Fruit fly (Drosophila melanogaster): Measurements from ENCODE around the gene CG15140.

Gene CG15140

DNA sequence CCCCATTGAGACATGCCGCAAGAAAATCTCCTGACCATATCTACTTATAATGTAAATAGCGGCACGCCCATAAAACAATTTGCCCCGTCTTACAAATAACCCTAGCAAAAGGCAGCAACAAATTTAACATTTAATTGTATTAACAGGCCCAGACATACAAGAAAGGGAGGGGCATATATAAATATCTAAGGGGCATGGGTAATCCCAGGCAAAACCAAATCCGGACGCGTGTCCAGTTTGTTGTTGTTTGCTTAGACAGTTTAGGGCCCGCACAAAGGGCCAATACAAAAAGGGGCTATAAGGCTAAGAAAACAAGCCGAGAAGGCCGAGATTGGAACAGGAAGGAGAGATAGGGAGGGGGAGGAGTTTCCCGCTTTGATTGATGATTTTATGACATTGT, 23.8 kb upstream of the CG15140 start:
- TF ChIP-seq jim (GFP tag; optimal IDR thresholded peaks at IDR 0.05) (no peak), lola (GFP tag; optimal IDR thresholded peaks at IDR 0.05) (no peak), rgr (GFP tag; optimal IDR thresholded peaks at IDR 0.05) (no peak)

DNA sequence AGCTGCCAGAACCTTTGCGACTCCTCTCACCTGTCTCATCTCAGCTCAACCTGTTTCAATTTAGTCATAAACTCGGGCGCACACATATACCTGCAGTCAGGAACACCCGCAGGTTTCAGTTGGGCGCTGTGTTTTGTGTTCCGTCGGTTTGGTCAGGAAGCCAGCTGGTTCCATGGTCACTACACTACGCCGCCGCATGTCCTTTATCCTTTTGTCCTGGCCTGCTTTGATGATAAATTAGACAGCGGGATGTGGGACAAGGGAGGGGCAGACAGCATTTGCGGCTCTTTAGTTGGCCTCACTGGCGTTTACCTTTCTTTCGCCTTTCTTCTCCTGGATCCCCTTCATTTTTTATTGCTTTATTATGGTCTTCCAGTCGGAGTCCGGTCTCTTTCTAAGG, 22.7 kb upstream of the CG15140 start:
- TF ChIP-seq Rel (GFP tag; optimal IDR thresholded peaks at IDR 0.05) (no peak), Rel (tag; optimal IDR thresholded peaks at IDR 0.05) (no peak), Vsx2 (GFP tag; optimal IDR thresholded peaks at IDR 0.05; ENCODE audit: partially characterized antibody) (no peak)

DNA sequence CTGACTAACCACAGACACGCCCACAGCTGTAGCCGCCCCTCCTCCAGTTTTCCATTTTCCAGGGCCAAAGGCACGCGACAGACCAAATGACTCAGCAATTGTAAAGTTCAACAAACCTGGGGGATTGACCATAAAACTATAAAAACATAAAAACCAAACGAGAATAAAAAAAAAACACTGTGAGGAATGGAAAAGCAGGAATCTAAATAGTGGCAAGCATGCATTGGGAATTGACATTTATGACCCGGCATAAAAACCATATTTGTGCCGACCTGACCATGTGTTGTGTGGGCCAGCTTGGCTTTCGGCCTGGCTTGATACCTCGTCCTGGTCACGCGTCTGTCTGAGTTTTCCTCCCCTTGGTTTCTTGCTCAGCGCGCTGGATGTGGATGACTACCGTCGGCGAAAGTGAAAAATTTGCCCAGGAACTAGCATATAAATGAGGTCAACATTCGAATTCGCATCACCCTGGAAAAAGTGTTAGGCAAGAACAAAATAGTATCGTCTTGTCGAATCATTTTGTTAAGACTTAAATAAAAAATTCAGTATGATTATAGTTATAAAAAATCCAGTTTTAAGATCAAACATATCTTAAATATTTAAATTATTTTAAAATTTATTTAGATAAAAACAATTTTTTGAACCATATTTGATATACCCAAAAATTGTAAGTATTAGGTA, 19.2 kb upstream of the CG15140 start:
- TF ChIP-seq jim (GFP tag; optimal IDR thresholded peaks at IDR 0.05) (no peak), Hnf4 (GFP tag; optimal IDR thresholded peaks at IDR 0.05) (no peak), foxo (GFP tag; optimal IDR thresholded peaks at IDR 0.05) (peak in 1 of 2 experiments; percentile 2), fru (GFP tag; optimal IDR thresholded peaks at IDR 0.05) (no peak)

DNA sequence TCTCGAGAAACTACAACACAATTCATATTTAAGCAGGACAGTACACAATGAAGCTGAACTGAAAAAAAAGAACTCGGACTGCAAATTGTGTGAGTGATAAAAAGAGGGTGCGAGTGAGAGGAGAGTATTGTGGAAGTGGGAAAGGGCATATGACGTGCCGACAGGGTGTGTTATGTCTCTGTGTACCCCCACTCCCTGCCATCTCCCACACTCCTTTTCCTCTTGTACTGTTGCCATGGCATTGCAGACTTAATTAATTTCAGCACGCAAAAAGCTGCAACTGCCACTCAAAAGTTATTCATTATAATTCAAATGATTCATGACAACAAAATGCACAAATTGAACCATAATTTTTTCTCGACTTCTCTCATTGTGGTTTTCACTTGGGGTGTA, 18.7 kb upstream of the CG15140 start:
- TF ChIP-seq rgr (GFP tag; optimal IDR thresholded peaks at IDR 0.05), result no peak
- no peak for TF ChIP-seq Hnf4 (GFP tag; optimal IDR thresholded peaks at IDR 0.05)
- no peak for TF ChIP-seq usp (GFP tag; optimal IDR thresholded peaks at IDR 0.05)
- no peak for TF ChIP-seq foxo (GFP tag; optimal IDR thresholded peaks at IDR 0.05)
- no peak for TF ChIP-seq Hr83 (GFP tag; optimal IDR thresholded peaks at IDR 0.05; ENCODE audit: poor library complexity, severe bottlenecking)
- no peak for TF ChIP-seq jim (GFP tag; optimal IDR thresholded peaks at IDR 0.05)
- no peak for TF ChIP-seq Abd-B (GFP tag; optimal IDR thresholded peaks at IDR 0.05)
- TF ChIP-seq dl (GFP tag; optimal IDR thresholded peaks at IDR 0.05; ENCODE audit: insufficient read depth in 1 of 2, partially characterized antibody in 2 of 2), result no peak
- TF ChIP-seq ey (GFP tag; optimal IDR thresholded peaks at IDR 0.05), result no peak

DNA sequence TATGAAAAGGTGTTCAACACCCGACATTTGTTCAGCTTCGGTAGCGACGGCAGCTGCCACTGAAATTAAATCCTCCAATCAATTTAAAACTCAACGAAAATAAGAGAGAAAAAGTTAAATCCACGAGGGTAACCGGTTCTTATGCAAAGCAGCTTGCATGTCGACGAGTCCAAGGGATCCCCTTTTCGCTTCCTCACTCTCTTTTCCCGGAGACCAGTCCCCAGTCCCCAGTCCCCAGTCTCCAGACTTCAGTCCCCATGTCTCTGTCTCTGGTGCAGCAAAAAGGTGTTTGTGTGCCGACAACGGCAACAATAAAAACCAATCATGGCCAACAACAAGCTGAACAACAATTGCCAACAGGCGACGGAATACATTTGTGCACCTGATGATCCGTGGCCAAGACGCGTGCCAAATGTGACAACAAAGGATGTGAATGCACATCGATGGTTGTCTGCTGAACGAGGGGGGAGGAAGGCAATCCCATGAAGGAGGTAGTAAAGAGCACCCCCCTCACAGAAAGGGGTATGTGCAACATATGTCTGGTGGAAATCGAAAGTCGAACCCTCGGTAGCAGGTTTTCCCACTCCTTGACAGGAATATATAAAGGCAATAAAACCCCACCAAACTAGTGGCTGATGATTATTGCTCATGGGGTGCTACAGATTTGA, 17.8 kb upstream of the CG15140 start:
- TF ChIP-seq jim (GFP tag; optimal IDR thresholded peaks at IDR 0.05) (no peak), Sp1 (GFP tag; optimal IDR thresholded peaks at IDR 0.05) (no peak), Dif (GFP tag; optimal IDR thresholded peaks at IDR 0.05; ENCODE audit: partially characterized antibody) (peak; percentile 1), HLH106 (tag; optimal IDR thresholded peaks at IDR 0.05) (no peak), CG9705 (GFP tag; optimal IDR thresholded peaks at IDR 0.05) (no peak), dl (GFP tag; optimal IDR thresholded peaks at IDR 0.05; ENCODE audit: insufficient read depth in 1 of 2, partially characterized antibody in 2 of 2) (no peak), foxo (GFP tag; optimal IDR thresholded peaks at IDR 0.05) (no peak), fru (GFP tag; optimal IDR thresholded peaks at IDR 0.05) (no peak), dmrt93B (GFP tag; optimal IDR thresholded peaks at IDR 0.05) (no peak), tai (GFP tag; optimal IDR thresholded peaks at IDR 0.05) (no peak), brk (GFP tag; optimal IDR thresholded peaks at IDR 0.05) (peak; percentile 2), OdsH (GFP tag; optimal IDR thresholded peaks at IDR 0.05) (no peak), CrebA (GFP tag; optimal IDR thresholded peaks at IDR 0.05; ENCODE audit: borderline replicate concordance) (no peak), sage (GFP tag; optimal IDR thresholded peaks at IDR 0.05) (no peak), ey (GFP tag; optimal IDR thresholded peaks at IDR 0.05) (no peak), Abd-B (GFP tag; optimal IDR thresholded peaks at IDR 0.05) (no peak), Hnf4 (GFP tag; optimal IDR thresholded peaks at IDR 0.05) (no peak), psq (GFP tag; optimal IDR thresholded peaks at IDR 0.05) (no peak), Hr78 (GFP tag; optimal IDR thresholded peaks at IDR 0.05) (no peak), CG32264 (GFP tag; optimal IDR thresholded peaks at IDR 0.05) (no peak), Hr83 (GFP tag; optimal IDR thresholded peaks at IDR 0.05; ENCODE audit: poor library complexity, severe bottlenecking) (no peak), GATAd (GFP tag; optimal IDR thresholded peaks at IDR 0.05) (no peak), N (GFP tag; optimal IDR thresholded peaks at IDR 0.05) (no peak), Jra (GFP tag; optimal IDR thresholded peaks at IDR 0.05) (no peak), sv (GFP tag; optimal IDR thresholded peaks at IDR 0.05) (no peak), Rel (GFP tag; optimal IDR thresholded peaks at IDR 0.05) (no peak), Rel (tag; optimal IDR thresholded peaks at IDR 0.05) (peak; percentile 79), Myc (optimal IDR thresholded peaks at IDR 0.05) (no peak), Mio (GFP tag; optimal IDR thresholded peaks at IDR 0.05) (no peak), woc (GFP tag; optimal IDR thresholded peaks at IDR 0.05) (no peak), pan (optimal IDR thresholded peaks at IDR 0.05) (no peak), dsf (GFP tag; optimal IDR thresholded peaks at IDR 0.05; ENCODE audit: borderline replicate concordance) (no peak), h (GFP tag; optimal IDR thresholded peaks at IDR 0.05) (peak; percentile 12), Vsx2 (GFP tag; optimal IDR thresholded peaks at IDR 0.05; ENCODE audit: partially characterized antibody) (peak; percentile 32)

Data from whole organism, wandering third instar larva.